Worm (Caenorhabditis elegans) whole organism, mixed stage, embryonic: Measurements from ENCODE around the gene srx-42.

Source experiments
- M03D4.4 ChIP-seq: sonication (generic microtip); optimal IDR thresholded peaks from 2 replicates; lab custom pipeline; 2017; ENCODE audit warnings: mild to moderate bottlenecking, missing genetic modification characterization, missing compliant biosample characterization
- bed-3 ChIP-seq: fragments of 200-800 bp; sonication (Bioruptor generic); optimal IDR thresholded peaks from 3 replicates; lab custom pipeline; 2018; ENCODE audit warnings: mild to moderate bottlenecking, missing genetic modification characterization, moderate library complexity, missing compliant biosample characterization
- blmp-1 ChIP-seq: fragments of 150-350 bp; optimal IDR thresholded peaks from 2 replicates; lab custom pipeline; 2014; ENCODE audit warnings: missing biosample characterization, missing genetic modification characterization
- ceh-39 ChIP-seq: fragments of 150-350 bp; optimal IDR thresholded peaks from 2 replicates; lab custom pipeline; 2014; ENCODE audit warnings: missing biosample characterization, missing genetic modification characterization
- ceh-43 ChIP-seq: fragments of 200-800 bp; sonication (Bioruptor generic); optimal IDR thresholded peaks from 2 replicates; lab custom pipeline; 2018; ENCODE audit warnings: mild to moderate bottlenecking, missing genetic modification characterization, moderate library complexity, missing compliant biosample characterization
- ces-1 ChIP-seq: fragments of 150-350 bp; optimal IDR thresholded peaks from 2 replicates; lab custom pipeline; 2014; ENCODE audit warnings: missing biosample characterization, missing genetic modification reagents, missing genetic modification characterization
- drap-1 ChIP-seq: fragments of 200-800 bp; sonication (Bioruptor generic); optimal IDR thresholded peaks from 3 replicates; lab custom pipeline; 2018; ENCODE audit warnings: mild to moderate bottlenecking, missing genetic modification characterization, missing compliant biosample characterization
- elt-1 ChIP-seq: sonication (generic microtip); optimal IDR thresholded peaks from 2 replicates; lab custom pipeline; 2017; ENCODE audit warnings: missing genetic modification characterization, mild to moderate bottlenecking, missing compliant biosample characterization, antibody characterized with exemption, moderate library complexity, borderline replicate concordance; ENCODE audit not compliant: insufficient read depth
- elt-3 ChIP-seq: fragments of 150-350 bp; optimal IDR thresholded peaks from 2 replicates; lab custom pipeline; 2014; ENCODE audit warnings: missing biosample characterization, missing genetic modification characterization
- flh-1 ChIP-seq: fragments of 200-800 bp; sonication (Bioruptor generic); optimal IDR thresholded peaks from 2 replicates; lab custom pipeline; 2018; ENCODE audit warnings: mild to moderate bottlenecking, missing genetic modification characterization, moderate library complexity, missing compliant biosample characterization
- ham-2 ChIP-seq: fragments of 200-800 bp; sonication (Bioruptor generic); optimal IDR thresholded peaks from 2 replicates; lab custom pipeline; 2018; ENCODE audit warnings: mild to moderate bottlenecking, missing genetic modification characterization, missing compliant biosample characterization
- hlh-1 ChIP-seq: fragments of 150-350 bp; optimal IDR thresholded peaks from 2 replicates; lab custom pipeline; 2014; ENCODE audit warnings: missing biosample characterization, missing genetic modification reagents, missing genetic modification characterization
- lin-13 ChIP-seq: fragments of 150-350 bp; optimal IDR thresholded peaks from 2 replicates; lab custom pipeline; 2014; ENCODE audit warnings: missing biosample characterization, missing genetic modification characterization
- lin-32 ChIP-seq: fragments of 200-800 bp; sonication (Bioruptor generic); optimal IDR thresholded peaks from 2 replicates; lab custom pipeline; 2018; ENCODE audit warnings: mild to moderate bottlenecking, missing genetic modification characterization, missing compliant biosample characterization
- lsy-2 ChIP-seq: fragments of 150-350 bp; optimal IDR thresholded peaks from 2 replicates; lab custom pipeline; 2014; ENCODE audit warnings: missing biosample characterization, missing genetic modification characterization
- nhr-12 ChIP-seq: fragments of 150-350 bp; optimal IDR thresholded peaks from 2 replicates; lab custom pipeline; 2014; ENCODE audit warnings: missing biosample characterization, missing genetic modification characterization
- nhr-2 ChIP-seq: fragments of 150-350 bp; optimal IDR thresholded peaks from 2 replicates; lab custom pipeline; 2014; ENCODE audit warnings: missing biosample characterization, missing genetic modification characterization
- nhr-237 ChIP-seq: fragments of 150-350 bp; optimal IDR thresholded peaks from 2 replicates; lab custom pipeline; 2014; ENCODE audit warnings: missing biosample characterization, missing genetic modification characterization
- nhr-28 ChIP-seq: fragments of 150-350 bp; optimal IDR thresholded peaks from 2 replicates; lab custom pipeline; 2014; ENCODE audit warnings: missing biosample characterization, missing genetic modification characterization
- nhr-76 ChIP-seq: sonication (generic microtip); optimal IDR thresholded peaks from 2 replicates; lab custom pipeline; 2017; ENCODE audit warnings: missing biosample characterization, missing genetic modification characterization
- pha-4 ChIP-seq: fragments of 150-350 bp; optimal IDR thresholded peaks from 2 replicates; lab custom pipeline; 2018; ENCODE audit warnings: missing biosample characterization, missing genetic modification reagents, missing genetic modification characterization
- sem-2 ChIP-seq: fragments of 200-800 bp; sonication (Bioruptor generic); optimal IDR thresholded peaks from 2 replicates; lab custom pipeline; 2018; ENCODE audit warnings: mild to moderate bottlenecking, missing genetic modification characterization, missing compliant biosample characterization
- snpc-4 ChIP-seq: fragments of 150-350 bp; optimal IDR thresholded peaks from 2 replicates; lab custom pipeline; 2014; ENCODE audit warnings: missing biosample characterization, missing genetic modification characterization
- tbx-8 ChIP-seq: fragments of 200-800 bp; sonication (Bioruptor generic); optimal IDR thresholded peaks from 2 replicates; lab custom pipeline; 2018; ENCODE audit warnings: mild to moderate bottlenecking, missing genetic modification characterization, moderate library complexity, missing compliant biosample characterization
- unc-120 ChIP-seq: sonication (generic microtip); optimal IDR thresholded peaks from 2 replicates; lab custom pipeline; 2017; ENCODE audit warnings: missing genetic modification characterization, missing compliant biosample characterization; ENCODE audit not compliant: poor library complexity, severe bottlenecking
- unc-62 ChIP-seq: fragments of 150-350 bp; optimal IDR thresholded peaks from 2 replicates; lab custom pipeline; 2014; ENCODE audit warnings: missing biosample characterization, missing genetic modification reagents, missing genetic modification characterization
- zip-8 ChIP-seq: fragments of 150-350 bp; optimal IDR thresholded peaks from 2 replicates; lab custom pipeline; 2014; ENCODE audit warnings: missing biosample characterization, missing genetic modification characterization
- ztf-11 ChIP-seq: fragments of 150-350 bp; optimal IDR thresholded peaks from 2 replicates; lab custom pipeline; 2014; ENCODE audit warnings: missing biosample characterization, missing genetic modification characterization

srx-42 gene

DNA sequence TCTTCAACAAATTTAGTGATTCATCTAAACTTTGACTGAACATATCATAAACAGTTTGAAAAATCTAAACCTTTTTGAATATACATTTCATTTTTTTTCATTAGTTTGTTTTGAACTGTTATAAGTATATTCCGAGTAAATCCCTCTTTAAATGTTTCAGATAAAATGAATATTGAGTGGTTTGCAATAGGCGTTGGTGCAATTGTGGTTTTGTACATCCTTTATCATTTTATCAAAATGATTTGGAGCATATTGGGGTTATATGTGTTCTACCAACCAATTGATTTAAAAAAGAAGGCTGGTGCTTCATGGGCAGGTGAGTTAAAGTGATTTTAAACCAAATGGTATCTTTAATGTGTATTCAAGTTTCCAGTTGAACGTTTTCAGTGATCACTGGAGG, 16.4 kb upstream of the srx-42 start, which contains the start of gene stdh-3:
stdh-3 (plus strand) TSS at position 166 of the 400 bp plus-strand sequence.
- TF ChIP-seq tbx-8 (GFP tag; lab: Kevin White, UChicago) (no peak), flh-1 (GFP tag; lab: Kevin White, UChicago) (no peak), nhr-2 (no peak), drap-1 (no peak), bed-3 (GFP tag; lab: Kevin White, UChicago) (no peak), nhr-12 (tag; lab: Kevin White, UChicago) (no peak), nhr-237 (tag; lab: Kevin White, UChicago) (no peak), ham-2 (GFP tag; lab: Kevin White, UChicago) (no peak), M03D4.4 (no peak), lin-13 (no peak)

DNA sequence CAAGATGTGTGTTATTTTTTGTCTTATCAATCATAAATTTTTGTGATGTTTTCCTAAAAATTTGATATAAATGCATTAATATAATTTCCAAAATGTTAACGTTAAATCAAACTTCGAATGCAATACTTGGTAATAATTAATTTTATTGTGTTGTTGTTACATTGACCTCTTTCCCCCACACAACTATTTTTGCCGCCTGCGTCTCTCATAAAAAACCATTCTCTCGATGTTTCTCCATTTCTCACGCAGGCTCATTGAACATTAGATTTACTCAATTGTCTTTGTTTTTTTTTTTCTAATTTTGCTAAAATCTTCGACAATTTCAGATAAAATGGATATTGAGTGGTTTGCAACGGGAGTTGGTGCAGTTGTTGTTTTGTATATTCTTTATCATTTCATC, 14.7 kb upstream of the srx-42 start, which contains the start of gene stdh-1:
stdh-1 (plus strand) TSS at position 327 of the 400 bp plus-strand sequence.
- no peak for TF ChIP-seq ham-2 (GFP tag; lab: Kevin White, UChicago)
- TF ChIP-seq lsy-2 (tag; lab: Kevin White, UChicago) = no peak
- TF ChIP-seq ces-1 (GFP tag; lab: Kevin White, UChicago) = peak; percentile 79
- TF ChIP-seq unc-62 = no peak
- TF ChIP-seq, all 35 proteins: peak for 1

DNA sequence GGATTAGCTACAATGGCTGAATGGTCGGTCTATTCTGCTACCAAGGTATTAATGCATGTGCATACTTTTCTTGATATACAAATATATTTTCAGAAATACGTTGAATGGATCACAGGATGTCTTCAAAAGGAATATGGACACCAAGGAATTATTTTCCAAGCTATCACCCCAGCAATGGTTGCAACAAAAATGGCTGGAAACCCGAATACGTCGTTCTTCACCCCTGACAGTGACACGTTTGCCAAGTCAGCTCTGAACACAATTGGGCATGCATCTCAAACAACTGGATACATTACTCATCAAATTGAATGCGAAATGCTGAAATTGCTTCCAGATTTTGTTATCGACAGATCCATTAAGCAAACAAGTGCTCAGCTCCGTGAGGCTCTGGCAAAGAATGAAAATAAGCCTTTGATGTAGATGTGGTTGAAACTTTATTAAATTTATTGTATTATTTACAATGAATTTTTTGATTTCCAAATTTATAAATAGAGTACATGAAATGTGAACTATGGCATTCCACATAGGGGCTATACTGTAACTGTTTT, 13.2 kb upstream of the srx-42 start:
- TF ChIP-seq nhr-76 (no peak), elt-3 (tag; lab: Kevin White, UChicago) (no peak), lin-32 (GFP tag; lab: Kevin White, UChicago) (no peak), elt-1 (tag; lab: Kevin White, UChicago) (no peak), pha-4 (tag; lab: Kevin White, UChicago) (no peak), sem-2 (GFP tag; lab: Kevin White, UChicago) (no peak), hlh-1 (no peak), nhr-28 (no peak), flh-1 (GFP tag; lab: Kevin White, UChicago) (no peak)

DNA sequence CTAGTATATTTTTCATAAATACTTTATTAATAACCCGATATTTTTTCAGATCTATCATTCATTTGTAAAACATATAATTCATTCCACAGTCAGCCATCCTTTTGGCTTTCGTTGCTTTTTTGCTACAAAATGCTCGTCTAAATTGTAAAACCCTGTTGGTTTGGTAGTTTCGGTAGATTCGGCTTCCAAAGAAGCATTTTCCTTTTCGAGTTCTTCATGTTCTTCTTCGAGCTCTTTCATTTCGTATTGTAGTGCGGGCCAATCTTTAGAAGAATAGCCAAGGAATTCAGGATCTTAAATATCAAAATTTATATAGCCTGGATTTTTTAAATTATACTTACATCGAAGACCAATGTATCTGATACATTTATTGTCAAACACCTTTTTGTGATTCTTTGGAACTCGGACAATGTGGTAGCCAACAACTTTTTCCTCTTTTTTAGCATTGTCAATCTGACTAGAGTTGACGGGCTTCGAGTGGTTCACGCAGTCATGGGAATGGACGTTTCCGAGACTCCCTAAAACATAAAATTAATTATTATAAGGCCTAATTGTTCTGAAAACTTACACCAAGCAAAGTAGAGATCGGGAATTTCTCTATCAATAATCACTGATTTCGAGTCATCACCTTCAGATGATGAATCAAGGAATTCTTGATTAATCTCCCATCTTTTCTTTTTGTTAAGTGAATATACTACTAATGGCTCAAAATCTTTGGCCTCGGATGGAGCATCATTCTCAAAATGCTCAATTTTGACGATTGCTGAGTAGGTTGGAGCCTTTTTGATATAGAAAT, 12.5 kb upstream of the srx-42 start:
- TF ChIP-seq elt-3 (tag; lab: Kevin White, UChicago) = no peak

DNA sequence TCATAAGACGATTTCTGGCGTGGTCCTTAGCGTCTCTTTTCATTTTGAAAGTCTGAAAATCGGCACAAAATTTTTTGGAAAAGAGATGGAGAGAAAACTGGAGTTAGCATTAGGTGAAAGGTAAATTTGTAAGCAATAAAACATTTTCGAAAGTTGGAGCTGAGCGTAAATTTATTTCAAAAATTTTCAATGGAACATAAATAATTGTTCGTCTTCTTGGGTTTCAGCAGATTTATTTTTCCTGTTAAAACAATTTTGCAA, 12.0 kb upstream of the srx-42 start, which contains the start of gene C06B3.6:
C06B3.6 (minus strand) TSS at position 52 of the 261 bp plus-strand sequence.
- TF ChIP-seq lin-32 (GFP tag; lab: Kevin White, UChicago) (no peak), snpc-4 (no peak), ceh-43 (GFP tag; lab: Kevin White, UChicago) (no peak), ces-1 (GFP tag; lab: Kevin White, UChicago) (no peak), ham-2 (GFP tag; lab: Kevin White, UChicago) (no peak), nhr-237 (tag; lab: Kevin White, UChicago) (no peak), blmp-1 (tag; lab: Kevin White, UChicago) (no peak), elt-3 (tag; lab: Kevin White, UChicago) (no peak), zip-8 (tag; lab: Kevin White, UChicago) (no peak), sem-2 (GFP tag; lab: Kevin White, UChicago) (no peak), bed-3 (GFP tag; lab: Kevin White, UChicago) (no peak), nhr-28 (no peak)

DNA sequence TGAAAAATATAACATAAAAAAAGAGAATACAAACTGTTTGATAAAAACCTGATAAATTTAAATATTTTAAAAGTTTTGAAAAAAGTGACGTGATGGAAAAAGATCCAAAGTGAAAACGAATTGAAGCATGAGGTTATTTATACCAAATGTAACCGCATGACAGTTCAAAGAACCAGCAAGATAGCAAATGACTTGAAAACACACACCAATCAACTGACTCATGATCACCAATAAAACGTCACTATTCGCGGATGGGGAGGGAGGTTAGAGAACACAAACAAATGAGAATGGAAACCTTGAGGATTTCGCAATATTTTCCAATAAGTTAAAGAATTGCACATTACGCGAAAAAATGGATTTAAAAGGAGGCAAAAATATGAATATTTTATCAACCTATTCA, 11.4 kb upstream of the srx-42 start, which contains the start of gene C06B3.7:
C06B3.7 (plus strand) TSS at position 287 of the 400 bp plus-strand sequence.
- TF ChIP-seq drap-1 (no peak), lin-32 (GFP tag; lab: Kevin White, UChicago) (no peak), sem-2 (GFP tag; lab: Kevin White, UChicago) (no peak), unc-62 (no peak), tbx-8 (GFP tag; lab: Kevin White, UChicago) (no peak), nhr-28 (no peak), ceh-39 (tag; lab: Kevin White, UChicago) (no peak), bed-3 (GFP tag; lab: Kevin White, UChicago) (no peak), nhr-237 (tag; lab: Kevin White, UChicago) (no peak), unc-120 (no peak), elt-3 (tag; lab: Kevin White, UChicago) (no peak), ztf-11 (tag; lab: Kevin White, UChicago) (no peak), lin-13 (no peak), nhr-2 (no peak)
